Worm (Caenorhabditis elegans) whole organism, L4 larva: ENCODE measurements around the gene vha-18.

ENCODE experiments used
- ama-1 ChIP-seq: fragments of 150-350 bp; optimal IDR thresholded peaks from 2 replicates; lab custom pipeline; 2014; ENCODE audit warnings: inconsistent platforms, mixed read lengths
- ces-1 ChIP-seq: fragments of 150-350 bp; sonication (generic microtip); optimal IDR thresholded peaks from 4 replicates; lab custom pipeline; 2014; ENCODE audit warnings: missing biosample characterization, missing genetic modification reagents, missing genetic modification characterization
- dpl-1 ChIP-seq: fragments of 150-350 bp; optimal IDR thresholded peaks from 2 replicates; lab custom pipeline; 2014; ENCODE audit warnings: missing biosample characterization, missing genetic modification reagents, missing genetic modification characterization
- dve-1 ChIP-seq: sonication (generic microtip); optimal IDR thresholded peaks from 2 replicates; lab custom pipeline; 2017; ENCODE audit warnings: antibody characterized with exemption, mild to moderate bottlenecking, missing genetic modification characterization, missing compliant biosample characterization; ENCODE audit not compliant: insufficient read depth
- lim-7 ChIP-seq: fragments of 200-800 bp; sonication (Bioruptor generic); IDR thresholded peaks from 2 replicates; pipeline ENCODE4 v1.3.6; 2022; ENCODE audit warnings: missing genetic modification characterization, missing compliant biosample characterization
- nhr-11 ChIP-seq: fragments of 150-350 bp; optimal IDR thresholded peaks from 2 replicates; lab custom pipeline; 2014; ENCODE audit warnings: missing biosample characterization, missing genetic modification characterization
- snpc-4 ChIP-seq: fragments of 150-350 bp; optimal IDR thresholded peaks from 2 replicates; lab custom pipeline; 2014; ENCODE audit warnings: missing biosample characterization, missing genetic modification characterization

DNA sequence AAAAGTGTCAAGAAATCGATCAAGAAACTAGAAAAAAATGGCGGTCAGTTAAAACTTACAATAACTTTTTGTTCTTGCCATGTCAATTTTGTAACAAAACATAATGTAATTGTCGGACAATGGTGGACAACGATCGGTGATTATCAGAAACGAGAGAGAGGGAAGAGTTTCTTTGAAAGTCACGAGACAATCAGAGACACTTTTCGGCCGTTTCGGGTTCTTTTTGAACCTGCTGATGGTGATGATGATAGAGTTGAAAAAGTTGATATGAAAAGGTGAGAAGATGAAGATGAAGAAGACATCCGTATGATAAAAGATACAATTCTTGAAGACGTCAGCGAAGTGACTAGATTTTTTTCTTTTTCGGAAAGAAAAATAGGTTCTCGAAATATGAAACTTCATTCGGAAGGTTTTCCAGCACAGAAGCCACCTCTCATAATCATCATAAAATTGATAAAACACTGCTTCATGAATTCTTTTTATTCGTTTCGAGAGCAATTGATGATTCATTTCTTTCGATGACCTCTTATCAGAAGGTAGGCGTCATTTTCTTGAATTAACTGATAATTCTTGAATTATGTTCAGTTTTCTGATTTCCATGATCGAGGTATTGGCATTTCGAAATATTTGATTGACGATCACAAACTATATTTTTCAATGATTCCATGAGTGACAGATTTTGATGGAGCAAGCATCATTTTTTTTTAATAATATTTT is 13.6 kb upstream of the vha-18 start:
- no peak for TF ChIP-seq snpc-4
- TF ChIP-seq ces-1, result no peak
- TF ChIP-seq ama-1, result no peak
- TF ChIP-seq lim-7, result no peak
- TF ChIP-seq nhr-11 (tag; lab: Kevin White, UChicago), result no peak
- TF ChIP-seq dpl-1 (GFP tag; lab: Kevin White, UChicago), result no peak
- TF ChIP-seq dve-1 (tag; lab: Kevin White, UChicago), result no peak
